Fruit fly (Drosophila melanogaster): ENCODE data around the gene TkR99D.
A peak's percentile ranks its signal among the peaks of the same experiment; 100 is the strongest.

The TkR99D gene

dm6 chr3R:29903775-29904356 is 65.4 kb downstream of the TkR99D start, which contains the start of gene CG15517 (continued):
- TF ChIP-seq prd (optimal IDR thresholded peaks at IDR 0.05) (no peak), prd (GFP tag; IDR thresholded peaks at IDR 0.05) (no peak), ab (GFP tag; optimal IDR thresholded peaks at IDR 0.05) (no peak), Sox100B (GFP tag; optimal IDR thresholded peaks at IDR 0.05) (no peak), tll (GFP tag; optimal IDR thresholded peaks at IDR 0.05) (no peak), CG7745 (tag; optimal IDR thresholded peaks at IDR 0.05) (no peak), CG2120 (GFP tag; optimal IDR thresholded peaks at IDR 0.05) (peak; percentile 12), CG11560 (tag; IDR thresholded peaks at IDR 0.05) (no peak), CG2875 (GFP tag; optimal IDR thresholded peaks at IDR 0.05) (no peak), gcm (GFP tag; optimal IDR thresholded peaks at IDR 0.05) (no peak), run (tag; optimal IDR thresholded peaks at IDR 0.05) (no peak), Ets97D (GFP tag; optimal IDR thresholded peaks at IDR 0.05) (no peak), Dfd (GFP tag; optimal IDR thresholded peaks at IDR 0.05) (no peak), Dll (GFP tag; IDR thresholded peaks at IDR 0.05; ENCODE audit: partially characterized antibody) (no peak), CG13775 (GFP tag; optimal IDR thresholded peaks at IDR 0.05) (no peak), exex (tag; optimal IDR thresholded peaks at IDR 0.05) (no peak), az2 (GFP tag; optimal IDR thresholded peaks at IDR 0.05) (no peak), bsh (GFP tag; optimal IDR thresholded peaks at IDR 0.05) (no peak), CG11085 (GFP tag; IDR thresholded peaks at IDR 0.05) (no peak), inv (GFP tag; IDR thresholded peaks at IDR 0.05; ENCODE audit: partially characterized antibody) (no peak), CG17328 (GFP tag; IDR thresholded peaks at IDR 0.05) (no peak), CG34376 (GFP tag; optimal IDR thresholded peaks at IDR 0.05) (no peak), CG14014 (GFP tag; IDR thresholded peaks at IDR 0.05) (no peak), CG16779 (GFP tag; IDR thresholded peaks at IDR 0.05) (no peak), ac (GFP tag; optimal IDR thresholded peaks at IDR 0.05) (no peak), CG9215 (GFP tag; IDR thresholded peaks at IDR 0.05) (no peak), hb (GFP tag; IDR thresholded peaks at IDR 0.05; ENCODE audit: partially characterized antibody) (no peak), CG7786 (GFP tag; optimal IDR thresholded peaks at IDR 0.05) (no peak), CG8281 (tag; optimal IDR thresholded peaks at IDR 0.05) (no peak), sd (tag; optimal IDR thresholded peaks at IDR 0.05) (peak; percentile 17), gsb (GFP tag; IDR thresholded peaks at IDR 0.05) (no peak), CG6689 (GFP tag; IDR thresholded peaks at IDR 0.05) (no peak), CG6791 (GFP tag; IDR thresholded peaks at IDR 0.05; ENCODE audit: partially characterized antibody) (peak; percentile 60; the same call in 1 of the 3 replicates), Med (GFP tag) (peak; percentile 66), Gsc (GFP tag; IDR thresholded peaks at IDR 0.05) (no peak), Hr51 (GFP tag; optimal IDR thresholded peaks at IDR 0.05) (peak in 1 of 2 experiments; percentile 9), zen (tag; optimal IDR thresholded peaks at IDR 0.05) (peak; percentile 35), vfl (GFP tag; optimal IDR thresholded peaks at IDR 0.05) (no peak), NK7.1 (GFP tag; optimal IDR thresholded peaks at IDR 0.05) (no peak), CG1647 (GFP tag; optimal IDR thresholded peaks at IDR 0.05) (no peak), dan (GFP tag; IDR thresholded peaks at IDR 0.05) (no peak), Trl (optimal IDR thresholded peaks at IDR 0.05) (no peak), Trl (GFP tag; optimal IDR thresholded peaks at IDR 0.05) (no peak), onecut (GFP tag; IDR thresholded peaks at IDR 0.05) (no peak), toy (GFP tag; IDR thresholded peaks at IDR 0.05) (no peak), CG10462 (GFP tag; optimal IDR thresholded peaks at IDR 0.05) (no peak), CG10147 (GFP tag; optimal IDR thresholded peaks at IDR 0.05) (no peak), CG11504 (tag; optimal IDR thresholded peaks at IDR 0.05) (peak; percentile 70), CG12104 (GFP tag; optimal IDR thresholded peaks at IDR 0.05) (no peak), CG1024 (GFP tag; IDR thresholded peaks at IDR 0.05) (no peak), ems (GFP tag; optimal IDR thresholded peaks at IDR 0.05) (no peak)
